Fruit fly (Drosophila melanogaster) whole organism, prepupa: ENCODE results near the gene Spn.

Source experiments
- Blimp-1 ChIP-seq: fragments of 200-800 bp; sonication (Bioruptor generic); optimal IDR thresholded peaks from 3 replicates; lab custom pipeline; 2017; ENCODE audit warnings: missing biosample characterization, missing genetic modification characterization, mild to moderate bottlenecking, moderate library complexity, missing genetic modification reagents
- CG10631 ChIP-seq: fragments of 200-800 bp; sonication (Bioruptor generic); optimal IDR thresholded peaks from 2 replicates; lab custom pipeline; 2016; ENCODE audit warnings: missing biosample characterization, missing genetic modification characterization
- CG11294 ChIP-seq: fragments of 200-800 bp; sonication (Bioruptor generic); IDR thresholded peaks from 2 replicates; pipeline ENCODE4 v1.3.6; 2022; ENCODE audit warnings: missing biosample characterization, missing genetic modification characterization
- CG11762 ChIP-seq: fragments of 200-800 bp; sonication (Bioruptor generic); optimal IDR thresholded peaks from 3 replicates; lab custom pipeline; 2016; ENCODE audit warnings: missing biosample characterization, missing genetic modification characterization; ENCODE audit not compliant: insufficient read depth
- CG11902 ChIP-seq: fragments of 200-800 bp; sonication (Bioruptor generic); optimal IDR thresholded peaks from 3 replicates; lab custom pipeline; 2016; ENCODE audit warnings: missing biosample characterization, missing genetic modification characterization
- CG15336 ChIP-seq: fragments of 200-800 bp; sonication (Bioruptor generic); IDR thresholded peaks from 2 replicates; pipeline ENCODE4 v1.3.6; 2022; ENCODE audit warnings: missing biosample characterization, missing genetic modification characterization
- CG1621 ChIP-seq: fragments of 200-800 bp; sonication (Bioruptor generic); optimal IDR thresholded peaks from 3 replicates; lab custom pipeline; 2018; ENCODE audit warnings: missing biosample characterization, mild to moderate bottlenecking, missing genetic modification characterization
- CG31627 ChIP-seq: fragments of 200-800 bp; sonication (Bioruptor generic); optimal IDR thresholded peaks from 3 replicates; lab custom pipeline; 2016; ENCODE audit warnings: missing biosample characterization, missing genetic modification characterization
- CG32006 ChIP-seq: fragments of 200-800 bp; sonication (Bioruptor generic); optimal IDR thresholded peaks from 3 replicates; lab custom pipeline; 2017; ENCODE audit warnings: missing biosample characterization, mild to moderate bottlenecking, missing genetic modification characterization
- CG34406 ChIP-seq: fragments of 200-800 bp; sonication (Bioruptor generic); optimal IDR thresholded peaks from 3 replicates; lab custom pipeline; 2016; ENCODE audit warnings: missing biosample characterization, missing genetic modification characterization
- CG3919 ChIP-seq: fragments of 200-800 bp; sonication (Bioruptor generic); optimal IDR thresholded peaks from 3 replicates; lab custom pipeline; 2016; ENCODE audit warnings: missing biosample characterization, missing genetic modification characterization
- CG4318 ChIP-seq: fragments of 200-800 bp; sonication (Bioruptor generic); optimal IDR thresholded peaks from 3 replicates; lab custom pipeline; 2017; ENCODE audit warnings: missing biosample characterization, mild to moderate bottlenecking, missing genetic modification characterization
- CG6163 ChIP-seq: fragments of 200-800 bp; sonication (Bioruptor generic); IDR thresholded peaks from 3 replicates; pipeline ENCODE4 v1.3.6; 2022; ENCODE audit warnings: missing biosample characterization, missing genetic modification characterization
- CG6276 ChIP-seq: fragments of 200-800 bp; sonication (Bioruptor generic); optimal IDR thresholded peaks from 2 replicates; lab custom pipeline; 2017; ENCODE audit warnings: missing biosample characterization, mild to moderate bottlenecking, missing genetic modification characterization
- CG6792 ChIP-seq: fragments of 200-800 bp; sonication (Bioruptor generic); optimal IDR thresholded peaks from 3 replicates; lab custom pipeline; 2016; ENCODE audit warnings: missing biosample characterization, missing genetic modification characterization
- CG6854 ChIP-seq: fragments of 200-800 bp; sonication (Bioruptor generic); optimal IDR thresholded peaks from 2 replicates; lab custom pipeline; 2017; ENCODE audit warnings: missing biosample characterization, mild to moderate bottlenecking, missing genetic modification characterization
- CG7368 ChIP-seq: fragments of 200-800 bp; sonication (Bioruptor generic); optimal IDR thresholded peaks from 3 replicates; lab custom pipeline; 2016; ENCODE audit warnings: missing biosample characterization, missing genetic modification characterization
- CG8119 ChIP-seq: fragments of 200-800 bp; sonication (Bioruptor generic); IDR thresholded peaks from 3 replicates; pipeline ENCODE4 v1.3.6; 2022; ENCODE audit warnings: missing biosample characterization, missing genetic modification characterization
- CG8319 ChIP-seq: fragments of 200-800 bp; sonication (Bioruptor generic); optimal IDR thresholded peaks from 3 replicates; lab custom pipeline; 2016; ENCODE audit warnings: missing biosample characterization, missing genetic modification characterization
- CG8632 ChIP-seq: fragments of 200-800 bp; sonication (Bioruptor generic); optimal IDR thresholded peaks from 3 replicates; lab custom pipeline; 2016; ENCODE audit warnings: missing biosample characterization, missing genetic modification characterization
- CG9139 ChIP-seq: fragments of 200-800 bp; sonication (Bioruptor generic); optimal IDR thresholded peaks from 3 replicates; lab custom pipeline; 2017; ENCODE audit warnings: missing biosample characterization, mild to moderate bottlenecking, missing genetic modification characterization
- Eip75B ChIP-seq: fragments of 200-800 bp; sonication (Bioruptor generic); optimal IDR thresholded peaks from 3 replicates; lab custom pipeline; 2016; ENCODE audit warnings: missing biosample characterization, missing genetic modification characterization
- Eip78C ChIP-seq: fragments of 200-800 bp; sonication (Bioruptor generic); peaks from one replicate; lab custom pipeline; 2016; ENCODE audit warnings: missing biosample characterization, missing genetic modification characterization
- Ets21C ChIP-seq: fragments of 200-800 bp; sonication (Bioruptor generic); optimal IDR thresholded peaks from 3 replicates; lab custom pipeline; 2016; ENCODE audit warnings: missing biosample characterization, missing genetic modification characterization
- Gug ChIP-seq: fragments of 200-800 bp; sonication (Bioruptor generic); IDR thresholded peaks from 2 replicates; pipeline ENCODE4 v1.3.6; 2022; ENCODE audit warnings: missing biosample characterization, missing genetic modification characterization
- Hr38 ChIP-seq: sonication (Bioruptor generic); optimal IDR thresholded peaks from 2 replicates; lab custom pipeline; 2016; ENCODE audit warnings: missing biosample characterization, missing genetic modification characterization
- Met ChIP-seq: fragments of 200-800 bp; sonication (Bioruptor generic); optimal IDR thresholded peaks from 3 replicates; lab custom pipeline; 2016; ENCODE audit warnings: missing biosample characterization, missing genetic modification characterization
- OdsH ChIP-seq: fragments of 200-800 bp; sonication (Bioruptor generic); optimal IDR thresholded peaks from 3 replicates; lab custom pipeline; 2016; ENCODE audit warnings: missing biosample characterization, missing genetic modification characterization
- Smox ChIP-seq: fragments of 200-800 bp; sonication (Bioruptor generic); optimal IDR thresholded peaks from 3 replicates; lab custom pipeline; 2016; ENCODE audit warnings: missing biosample characterization, missing genetic modification characterization
- Sox14 ChIP-seq: fragments of 200-800 bp; sonication (Bioruptor generic); optimal IDR thresholded peaks from 3 replicates; lab custom pipeline; 2016; ENCODE audit warnings: missing biosample characterization, missing genetic modification characterization
- Sox15 ChIP-seq: fragments of 200-800 bp; sonication (Bioruptor generic); optimal IDR thresholded peaks from 3 replicates; lab custom pipeline; 2016; ENCODE audit warnings: missing biosample characterization, missing genetic modification characterization
- acj6 ChIP-seq: fragments of 200-800 bp; sonication (Bioruptor generic); optimal IDR thresholded peaks from 3 replicates; lab custom pipeline; 2016; ENCODE audit warnings: missing biosample characterization, missing genetic modification characterization
- cyc ChIP-seq: fragments of 200-800 bp; sonication (Bioruptor generic); optimal IDR thresholded peaks from 3 replicates; lab custom pipeline; 2016; ENCODE audit warnings: missing biosample characterization, missing genetic modification characterization
- dac ChIP-seq: fragments of 200-800 bp; sonication (Bioruptor generic); optimal IDR thresholded peaks from 2 replicates; lab custom pipeline; 2017; ENCODE audit warnings: missing biosample characterization, mild to moderate bottlenecking, missing genetic modification characterization
- dsx ChIP-seq: fragments of 200-800 bp; optimal IDR thresholded peaks from 3 replicates; lab custom pipeline; 2019; ENCODE audit warnings: missing biosample characterization, mild to moderate bottlenecking, missing genetic modification characterization, moderate library complexity; ENCODE audit not compliant: poor library complexity, severe bottlenecking
- eg ChIP-seq: fragments of 200-800 bp; sonication (Bioruptor generic); IDR thresholded peaks from 3 replicates; pipeline ENCODE4 v1.3.6; 2022; ENCODE audit warnings: missing biosample characterization, missing genetic modification characterization
- esn ChIP-seq: fragments of 200-800 bp; sonication (Bioruptor generic); optimal IDR thresholded peaks from 2 replicates; lab custom pipeline; 2016; ENCODE audit warnings: missing biosample characterization, mild to moderate bottlenecking, missing genetic modification characterization, moderate library complexity
- fd59A ChIP-seq: fragments of 200-800 bp; sonication (Bioruptor generic); optimal IDR thresholded peaks from 2 replicates; lab custom pipeline; 2017; ENCODE audit warnings: missing biosample characterization, mild to moderate bottlenecking, missing genetic modification characterization, missing genetic modification reagents
- fd85E ChIP-seq: fragments of 200-800 bp; sonication (Bioruptor generic); optimal IDR thresholded peaks from 3 replicates; lab custom pipeline; 2016; ENCODE audit warnings: missing biosample characterization, missing genetic modification characterization
- fkh ChIP-seq: fragments of 200-800 bp; sonication (Bioruptor generic); optimal IDR thresholded peaks from 3 replicates; lab custom pipeline; 2017; ENCODE audit warnings: missing biosample characterization, mild to moderate bottlenecking, missing genetic modification characterization, moderate library complexity
- lz ChIP-seq: fragments of 200-800 bp; sonication (Bioruptor generic); optimal IDR thresholded peaks from 3 replicates; lab custom pipeline; 2016; ENCODE audit warnings: missing biosample characterization, missing genetic modification characterization
- net ChIP-seq: fragments of 200-800 bp; sonication (Bioruptor generic); optimal IDR thresholded peaks from 3 replicates; lab custom pipeline; 2016; ENCODE audit warnings: missing biosample characterization, missing genetic modification characterization
- pdm3 ChIP-seq: fragments of 200-800 bp; sonication (Bioruptor generic); optimal IDR thresholded peaks from 3 replicates; lab custom pipeline; 2016; ENCODE audit warnings: missing biosample characterization, missing genetic modification characterization
- salr ChIP-seq, 2 experiments: fragments of 200-800 bp; sonication (Bioruptor generic); optimal IDR thresholded peaks; 3 replicates each; lab custom pipeline; 2016 to 2018; ENCODE audit warnings: missing biosample characterization in 2 of 2, missing genetic modification characterization in 2 of 2, mild to moderate bottlenecking in 1 of 2
- svp ChIP-seq: fragments of 200-800 bp; sonication (Bioruptor generic); peaks from one replicate; lab custom pipeline; 2016; ENCODE audit warnings: missing biosample characterization, missing genetic modification characterization
- topi ChIP-seq: fragments of 200-800 bp; sonication (Bioruptor generic); optimal IDR thresholded peaks from 3 replicates; lab custom pipeline; 2016; ENCODE audit warnings: missing biosample characterization, missing genetic modification characterization

Spn gene

DNA sequence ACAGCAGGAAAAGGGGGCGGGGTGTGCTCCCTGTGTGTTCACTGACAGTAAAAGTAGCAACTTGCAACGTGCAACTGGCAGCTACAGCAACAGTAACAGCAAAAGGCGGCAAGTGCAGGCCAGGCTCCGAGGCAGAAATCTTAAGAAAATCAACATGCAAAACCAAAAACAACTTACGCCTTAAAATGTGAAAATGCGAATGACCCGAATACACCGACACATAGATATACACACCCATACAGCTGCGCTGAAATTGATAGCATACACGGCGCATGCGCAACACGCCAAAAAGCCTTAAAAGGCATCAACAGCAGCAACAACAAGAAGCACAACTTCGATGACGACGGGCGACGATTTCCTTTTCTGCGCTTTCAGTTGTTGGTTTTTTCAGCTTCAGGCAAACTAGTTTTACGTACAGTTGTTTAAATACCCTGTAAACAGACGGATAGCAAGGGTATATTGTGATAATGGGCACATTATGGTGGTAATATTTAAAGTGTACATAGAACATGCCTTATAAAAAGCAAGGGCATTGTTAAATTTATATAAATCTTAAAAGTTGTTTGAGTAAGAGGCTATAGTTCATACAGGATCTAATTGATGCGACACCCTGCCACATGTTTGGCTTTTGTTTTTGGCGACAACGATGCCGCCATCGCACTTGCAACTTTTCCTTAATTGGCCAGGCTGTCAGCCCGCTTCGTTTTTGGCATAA lies 81.6 kb downstream of the Spn start (continued):
- peak; percentile 95 for TF ChIP-seq CG3919 (GFP tag; lab: Kevin White, UChicago)
- TF ChIP-seq CG11294 (GFP tag; lab: Robert Waterston, UW) = peak; percentile 88
- TF ChIP-seq Met = peak; percentile 79
- TF ChIP-seq topi (GFP tag; lab: Kevin White, UChicago) = peak; percentile 86
- TF ChIP-seq CG34406 = peak; percentile 85
- peak; percentile 78 for TF ChIP-seq Smox (GFP tag; lab: Kevin White, UChicago)
- peak; percentile 95 for TF ChIP-seq CG32006 (GFP tag; lab: Kevin White, UChicago)
- TF ChIP-seq Blimp-1 (GFP tag; lab: Kevin White, UChicago) = peak; percentile 21
- peak; percentile 52 for TF ChIP-seq fd85E (GFP tag; lab: Kevin White, UChicago)
- TF ChIP-seq CG4318 = peak; percentile 89
- TF ChIP-seq CG6854 (GFP tag; lab: Kevin White, UChicago) = peak; percentile 35
- no peak for TF ChIP-seq fkh (GFP tag; lab: Kevin White, UChicago)
- TF ChIP-seq Eip75B = peak; percentile 79
- TF ChIP-seq CG11762 (GFP tag; lab: Kevin White, UChicago) = peak; percentile 93
- peak; percentile 89 for TF ChIP-seq CG6792
- peak; percentile 88 for TF ChIP-seq acj6
- TF ChIP-seq CG8319 (GFP tag; lab: Kevin White, UChicago) = peak; percentile 84

DNA sequence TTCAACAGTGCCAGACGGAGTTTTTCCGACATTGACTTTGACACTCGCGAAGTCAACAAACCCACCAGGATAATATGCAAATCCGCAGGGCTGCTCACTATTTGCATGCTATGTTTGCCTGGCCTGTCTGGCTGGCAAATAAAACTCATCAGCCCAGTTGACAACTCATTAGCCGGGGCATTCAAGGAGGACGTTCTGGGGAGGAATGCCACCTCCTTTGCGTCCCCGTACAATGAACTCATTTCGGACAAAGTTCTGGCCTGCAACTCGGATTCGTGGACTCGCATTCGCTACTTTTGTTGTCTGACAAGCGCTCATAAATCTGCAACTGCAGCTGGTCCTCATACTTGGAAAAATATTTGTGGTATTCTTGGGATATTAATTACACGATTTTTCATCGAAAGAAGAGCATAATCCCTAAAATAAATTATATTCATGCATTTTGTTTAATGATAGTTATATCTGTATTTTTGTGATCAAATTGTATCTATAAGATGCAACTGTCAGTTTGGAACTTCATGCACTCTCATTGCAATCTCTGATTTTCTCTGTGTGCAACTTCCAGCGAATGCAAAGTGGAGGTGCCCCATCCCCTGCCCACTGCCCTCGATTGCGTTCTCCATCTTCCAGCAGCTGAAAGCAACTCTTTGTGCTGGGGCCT lies 83.2 kb downstream of the Spn start:
- peak; percentile 47 for TF ChIP-seq Smox (GFP tag; lab: Kevin White, UChicago)
- no peak for TF ChIP-seq CG11902 (GFP tag; lab: Kevin White, UChicago)
- TF ChIP-seq eg (GFP tag; lab: Robert Waterston, UW) = peak; percentile 60; the same call in 2 of the 3 replicates
- peak; percentile 39 for TF ChIP-seq cyc (GFP tag; lab: Kevin White, UChicago)
- TF ChIP-seq pdm3 = peak; percentile 64
- TF ChIP-seq CG11762 (GFP tag; lab: Kevin White, UChicago) = peak; percentile 58
- peak; percentile 66 for TF ChIP-seq dsx (GFP tag; lab: Kevin White, UChicago)
- TF ChIP-seq CG15336 (GFP tag; lab: Robert Waterston, UW) = peak; percentile 55; the same call in 1 of the 2 replicates
- TF ChIP-seq CG31627 = peak; percentile 43
- TF ChIP-seq Sox15 = peak; percentile 10
- TF ChIP-seq Sox14 = peak; percentile 78
- TF ChIP-seq CG10631 (GFP tag; lab: Kevin White, UChicago) = peak; percentile 75
- peak; percentile 72 for TF ChIP-seq svp (GFP tag; lab: Kevin White, UChicago)
- TF ChIP-seq esn (GFP tag; lab: Kevin White, UChicago) = peak; percentile 66
- TF ChIP-seq net (GFP tag; lab: Kevin White, UChicago) = peak; percentile 56
- TF ChIP-seq CG7368 (GFP tag; lab: Kevin White, UChicago) = peak; percentile 47
- peak; percentile 92 for TF ChIP-seq Eip78C (GFP tag; lab: Kevin White, UChicago)
- no peak for TF ChIP-seq fd85E (GFP tag; lab: Kevin White, UChicago)
- TF ChIP-seq salr (GFP tag; optimal IDR thresholded peaks at IDR 0.05; lab: Kevin White, UChicago) = peak; percentile 10 to 76
- TF ChIP-seq Ets21C (GFP tag; lab: Kevin White, UChicago) = peak; percentile 15
- peak; percentile 10 for TF ChIP-seq CG8319 (GFP tag; lab: Kevin White, UChicago)
- peak; percentile 50 for TF ChIP-seq topi (GFP tag; lab: Kevin White, UChicago)
- TF ChIP-seq Met = peak; percentile 67
- TF ChIP-seq CG9139 (GFP tag; lab: Kevin White, UChicago) = peak; percentile 43
- TF ChIP-seq CG1621 (tag; lab: Kevin White, UChicago) = peak; percentile 29
- TF ChIP-seq OdsH (GFP tag; lab: Kevin White, UChicago) = peak; percentile 56
- TF ChIP-seq CG8632 (GFP tag; lab: Kevin White, UChicago) = peak; percentile 51
- peak; percentile 76; the same call in 2 of the 3 replicates for TF ChIP-seq CG6163 (GFP tag; lab: Robert Waterston, UW)
- TF ChIP-seq Gug (GFP tag; lab: Robert Waterston, UW) = peak; percentile 51; the same call in 1 of the 2 replicates
- TF ChIP-seq dac (GFP tag; lab: Kevin White, UChicago) = peak; percentile 14
- peak; percentile 69 for TF ChIP-seq CG8119 (GFP tag; lab: Robert Waterston, UW)
- TF ChIP-seq CG34406 = peak; percentile 26
- TF ChIP-seq Eip75B = peak; percentile 75
- no peak for TF ChIP-seq Blimp-1 (GFP tag; lab: Kevin White, UChicago)
- peak; percentile 34 for TF ChIP-seq lz (GFP tag; lab: Kevin White, UChicago)
- TF ChIP-seq CG6276 (GFP tag; lab: Kevin White, UChicago) = peak; percentile 62
- TF ChIP-seq Hr38 (GFP tag; lab: Kevin White, UChicago) = no peak
- TF ChIP-seq fd59A = peak; percentile 56
- TF ChIP-seq CG4318 = no peak
- TF ChIP-seq CG3919 (GFP tag; lab: Kevin White, UChicago) = peak; percentile 75
